Worm (Caenorhabditis elegans) whole organism, L1 larva: ENCODE results near the gene T27D12.1.

Source experiments
- F16B12.6 ChIP-seq: fragments of 150-350 bp; optimal IDR thresholded peaks from 2 replicates; lab custom pipeline; 2014; ENCODE audit warnings: missing biosample characterization, missing genetic modification characterization
- ama-1 ChIP-seq: fragments of 150-350 bp; optimal IDR thresholded peaks from 2 replicates; lab custom pipeline; 2014
- ceh-82 ChIP-seq, 3 experiments: fragments of 150-350 bp in 1 of 3; sonication (generic microtip) in 2 of 3; optimal IDR thresholded peaks; 2 replicates each; lab custom pipeline; 2014 to 2017; ENCODE audit warnings: missing biosample characterization in 3 of 3, missing genetic modification characterization in 3 of 3
- ces-1 ChIP-seq: fragments of 150-350 bp; optimal IDR thresholded peaks from 2 replicates; lab custom pipeline; 2014; ENCODE audit warnings: missing biosample characterization, missing genetic modification reagents, missing genetic modification characterization
- egl-27 ChIP-seq, 2 experiments: fragments of 150-350 bp in 1 of 2; sonication (generic microtip); optimal IDR thresholded peaks; 3 replicates each; lab custom pipeline; 2017 to 2018; ENCODE audit warnings: missing biosample characterization in 2 of 2, missing genetic modification characterization in 2 of 2, missing genetic modification reagents in 2 of 2
- fos-1 ChIP-seq: fragments of 150-350 bp; optimal IDR thresholded peaks from 2 replicates; lab custom pipeline; 2014; ENCODE audit warnings: missing biosample characterization, missing genetic modification characterization
- lir-3 ChIP-seq: sonication (generic microtip); optimal IDR thresholded peaks from 2 replicates; lab custom pipeline; 2016; ENCODE audit warnings: mild to moderate bottlenecking, missing genetic modification characterization, moderate library complexity, missing compliant biosample characterization; ENCODE audit not compliant: poor library complexity
- lsy-2 ChIP-seq, 2 experiments: fragments of 150-350 bp; optimal IDR thresholded peaks; 2 replicates each; lab custom pipeline; 2014; ENCODE audit warnings: missing biosample characterization in 2 of 2, missing genetic modification characterization in 2 of 2
- mdl-1 ChIP-seq, 2 experiments: fragments of 150-350 bp; optimal IDR thresholded peaks; 2 replicates each; lab custom pipeline; 2014 to 2017; ENCODE audit warnings: missing biosample characterization in 2 of 2, missing genetic modification characterization in 2 of 2, inconsistent platforms in 1 of 2

- no peak for TF ChIP-seq F16B12.6 (tag; lab: Kevin White, UChicago)
- TF ChIP-seq ces-1 = no peak
- TF ChIP-seq ama-1 = no peak
- no peak for TF ChIP-seq lsy-2 (tag; optimal IDR thresholded peaks at IDR 0.05; lab: Kevin White, UChicago)
- TF ChIP-seq lir-3 (tag; lab: Kevin White, UChicago) = no peak
- no peak for TF ChIP-seq egl-27 (tag; optimal IDR thresholded peaks at IDR 0.05; lab: Kevin White, UChicago)
- no peak for TF ChIP-seq mdl-1 (tag; optimal IDR thresholded peaks at IDR 0.05; lab: Kevin White, UChicago)
- TF ChIP-seq fos-1 (tag; lab: Kevin White, UChicago) = no peak
- TF ChIP-seq ceh-82 (tag; optimal IDR thresholded peaks at IDR 0.05; lab: Kevin White, UChicago) = no peak
These were observed 50.9 kb downstream of the T27D12.1 start, which contains the start of gene ZK930.2 for ce11 chrII:11893323-11893722.
